Fruit fly (Drosophila melanogaster) whole organism, pupa: ENCODE data around the gene CG46465.

Experiments used
- CG10348 ChIP-seq: fragments of 200-800 bp; sonication (Bioruptor generic); IDR thresholded peaks from 2 replicates; pipeline ENCODE4 v1.3.6; 2022; ENCODE audit warnings: missing biosample characterization, missing genetic modification characterization
- CG12605 ChIP-seq: fragments of 200-800 bp; sonication (Bioruptor generic); IDR thresholded peaks from 2 replicates; pipeline ENCODE4 v1.3.6; 2022; ENCODE audit warnings: missing biosample characterization, missing genetic modification characterization
- CG13204 ChIP-seq: fragments of 200-800 bp; sonication (Bioruptor generic); optimal IDR thresholded peaks from 2 replicates; lab custom pipeline; 2018; ENCODE audit warnings: missing biosample characterization, mild to moderate bottlenecking, missing genetic modification characterization, moderate library complexity
- CG14655 ChIP-seq: fragments of 200-800 bp; sonication (Bioruptor generic); optimal IDR thresholded peaks from 3 replicates; lab custom pipeline; 2017; ENCODE audit warnings: mild to moderate bottlenecking, missing biosample characterization, missing genetic modification reagents, missing genetic modification characterization
- CG15710 ChIP-seq: fragments of 200-800 bp; sonication (Bioruptor generic); optimal IDR thresholded peaks from 2 replicates; lab custom pipeline; 2018; ENCODE audit warnings: missing biosample characterization, mild to moderate bottlenecking, missing genetic modification characterization, moderate library complexity
- CG17806 ChIP-seq: fragments of 200-800 bp; sonication (Bioruptor generic); optimal IDR thresholded peaks from 2 replicates; lab custom pipeline; 2018; ENCODE audit warnings: missing biosample characterization, mild to moderate bottlenecking, missing genetic modification characterization, moderate library complexity
- CG32121 ChIP-seq: fragments of 200-800 bp; sonication (Bioruptor generic); IDR thresholded peaks from 2 replicates; pipeline ENCODE4 v1.3.6; 2022; ENCODE audit warnings: missing biosample characterization, missing genetic modification characterization
- CG34367 ChIP-seq: fragments of 200-800 bp; sonication (Bioruptor generic); optimal IDR thresholded peaks from 2 replicates; lab custom pipeline; 2018; ENCODE audit warnings: missing biosample characterization, mild to moderate bottlenecking, missing genetic modification characterization
- CG4496 ChIP-seq: fragments of 200-800 bp; sonication (Bioruptor generic); IDR thresholded peaks from 3 replicates; pipeline ENCODE4 v1.3.6; 2022; ENCODE audit warnings: missing biosample characterization, missing genetic modification characterization
- CG8159 ChIP-seq: fragments of 200-800 bp; sonication (Bioruptor generic); optimal IDR thresholded peaks from 3 replicates; lab custom pipeline; 2018; ENCODE audit warnings: missing biosample characterization, mild to moderate bottlenecking, missing genetic modification characterization, moderate library complexity
- CG8301 ChIP-seq: fragments of 200-800 bp; sonication (Bioruptor generic); optimal IDR thresholded peaks from 2 replicates; lab custom pipeline; 2018; ENCODE audit warnings: missing biosample characterization, mild to moderate bottlenecking, missing genetic modification characterization
- CG9948 ChIP-seq: fragments of 200-800 bp; sonication (Bioruptor generic); optimal IDR thresholded peaks from 2 replicates; lab custom pipeline; 2018; ENCODE audit warnings: missing biosample characterization, mild to moderate bottlenecking, missing genetic modification characterization, moderate library complexity
- D1 ChIP-seq: fragments of 200-800 bp; sonication (Bioruptor generic); optimal IDR thresholded peaks from 2 replicates; lab custom pipeline; 2018; ENCODE audit warnings: missing biosample characterization, mild to moderate bottlenecking, missing genetic modification characterization, moderate library complexity
- EcR ChIP-seq: fragments of 200-800 bp; sonication (Bioruptor generic); optimal IDR thresholded peaks from 3 replicates; lab custom pipeline; 2019; ENCODE audit warnings: missing biosample characterization, missing genetic modification characterization, mild to moderate bottlenecking, moderate library complexity, missing genetic modification reagents
- Ets98B ChIP-seq: fragments of 200-800 bp; sonication (Bioruptor generic); IDR thresholded peaks from 2 replicates; pipeline ENCODE4 v1.3.6; 2022; ENCODE audit warnings: missing biosample characterization, missing genetic modification characterization
- Pif1A ChIP-seq: fragments of 200-800 bp; sonication (Bioruptor generic); optimal IDR thresholded peaks from 3 replicates; lab custom pipeline; 2016; ENCODE audit warnings: missing biosample characterization, missing genetic modification characterization
- Pif1B ChIP-seq: fragments of 200-800 bp; sonication (Bioruptor generic); optimal IDR thresholded peaks from 3 replicates; lab custom pipeline; 2016; ENCODE audit warnings: missing biosample characterization, missing genetic modification characterization
- Snoo ChIP-seq: fragments of 200-800 bp; sonication (Bioruptor generic); optimal IDR thresholded peaks from 3 replicates; lab custom pipeline; 2017; ENCODE audit warnings: missing biosample characterization, mild to moderate bottlenecking, missing genetic modification characterization, inconsistent platforms
- fd96Ca ChIP-seq: fragments of 200-800 bp; sonication (Bioruptor generic); IDR thresholded peaks from 3 replicates; pipeline ENCODE4 v1.3.6; 2022; ENCODE audit warnings: missing biosample characterization, missing genetic modification characterization
- gl ChIP-seq: fragments of 200-800 bp; sonication (Bioruptor generic); optimal IDR thresholded peaks from 2 replicates; lab custom pipeline; 2018; ENCODE audit warnings: missing biosample characterization, mild to moderate bottlenecking, missing genetic modification characterization
- rn ChIP-seq: fragments of 200-800 bp; sonication (Bioruptor generic); IDR thresholded peaks from 2 replicates; pipeline ENCODE4 v1.3.6; 2022; ENCODE audit warnings: missing biosample characterization, missing genetic modification characterization

The CG46465 gene

dm6 chr2L:19009130-19009529, 16.8 kb downstream of the CG46465 start, which contains the start of gene RpL30:
Gene RpL30, minus strand, starts transcription at chr2L:19009306.
- TF ChIP-seq CG34367 (peak; percentile 79), CG8159 (tag; lab: Kevin White, UChicago) (peak; percentile 66), D1 (tag; lab: Kevin White, UChicago) (no peak), CG14655 (peak; percentile 51), Pif1B (peak; percentile 63), CG15710 (tag; lab: Kevin White, UChicago) (peak; percentile 60), CG12605 (GFP tag; lab: Robert Waterston, UW) (peak; percentile 91), CG32121 (GFP tag; lab: Robert Waterston, UW) (peak; percentile 60; the same call in 1 of the 2 replicates), rn (peak; percentile 40; the same call in 1 of the 2 replicates), EcR (GFP tag; lab: Kevin White, UChicago) (peak; percentile 31), Snoo (tag; lab: Kevin White, UChicago) (peak; percentile 90), Pif1A (GFP tag; lab: Kevin White, UChicago) (peak; percentile 71), CG13204 (GFP tag; lab: Kevin White, UChicago) (peak; percentile 79), fd96Ca (GFP tag; lab: Robert Waterston, UW) (no peak; the same call in 2 of the 3 replicates), gl (peak; percentile 76), CG9948 (peak; percentile 31), CG8301 (tag; lab: Kevin White, UChicago) (peak; percentile 56), CG17806 (tag; lab: Kevin White, UChicago) (peak; percentile 44), Ets98B (peak; percentile 78), CG10348 (GFP tag; lab: Robert Waterston, UW) (no peak), CG4496 (GFP tag; lab: Robert Waterston, UW) (peak; percentile 83)

- no peak for TF ChIP-seq gl
- no peak for TF ChIP-seq CG34367
- TF ChIP-seq CG8301 (tag; lab: Kevin White, UChicago), result no peak
- TF ChIP-seq fd96Ca (GFP tag; lab: Robert Waterston, UW), result no peak
- no peak for TF ChIP-seq CG14655
- TF ChIP-seq EcR (GFP tag; lab: Kevin White, UChicago), result no peak
- TF ChIP-seq CG8159 (tag; lab: Kevin White, UChicago), result no peak
- TF ChIP-seq Pif1A (GFP tag; lab: Kevin White, UChicago), result no peak
- TF ChIP-seq CG10348 (GFP tag; lab: Robert Waterston, UW), result no peak
- TF ChIP-seq Pif1B, result no peak
- TF ChIP-seq CG15710 (tag; lab: Kevin White, UChicago), result no peak
- no peak for TF ChIP-seq Ets98B
- TF ChIP-seq Snoo (tag; lab: Kevin White, UChicago), result no peak
- TF ChIP-seq CG4496 (GFP tag; lab: Robert Waterston, UW), result no peak
- TF ChIP-seq CG12605 (GFP tag; lab: Robert Waterston, UW), result no peak
- TF ChIP-seq CG9948, result no peak
- no peak for TF ChIP-seq CG32121 (GFP tag; lab: Robert Waterston, UW)
- no peak for TF ChIP-seq rn
- TF ChIP-seq D1 (tag; lab: Kevin White, UChicago), result no peak
- TF ChIP-seq CG13204 (GFP tag; lab: Kevin White, UChicago), result no peak
Observed at dm6 chr2L:19010037-19010436, 17.7 kb downstream of the CG46465 start.

dm6 chr2L:19010566-19010965, 18.3 kb downstream of the CG46465 start, which contains the start of gene robl37BC:
Gene robl37BC, plus strand, starts transcription at chr2L:19010866.
- no peak for TF ChIP-seq CG9948
- TF ChIP-seq rn, result no peak
- TF ChIP-seq CG13204 (GFP tag; lab: Kevin White, UChicago), result no peak
- TF ChIP-seq CG14655, result no peak
- TF ChIP-seq D1 (tag; lab: Kevin White, UChicago), result no peak
- TF ChIP-seq CG32121 (GFP tag; lab: Robert Waterston, UW), result no peak
- TF ChIP-seq gl, result no peak
- TF ChIP-seq CG12605 (GFP tag; lab: Robert Waterston, UW), result no peak
- TF ChIP-seq CG4496 (GFP tag; lab: Robert Waterston, UW), result no peak
- TF ChIP-seq CG8159 (tag; lab: Kevin White, UChicago), result no peak
- no peak for TF ChIP-seq Pif1A (GFP tag; lab: Kevin White, UChicago)
- no peak for TF ChIP-seq Ets98B
- no peak for TF ChIP-seq CG8301 (tag; lab: Kevin White, UChicago)
- no peak for TF ChIP-seq CG34367
- TF ChIP-seq EcR (GFP tag; lab: Kevin White, UChicago), result no peak
- TF ChIP-seq CG17806 (tag; lab: Kevin White, UChicago), result no peak
- no peak for TF ChIP-seq Snoo (tag; lab: Kevin White, UChicago)
- no peak for TF ChIP-seq Pif1B
- TF ChIP-seq, all 21 proteins: peak for 0

- peak; percentile 75 for TF ChIP-seq CG34367
- peak; percentile 32; the same call in 1 of the 2 replicates for TF ChIP-seq CG10348 (GFP tag; lab: Robert Waterston, UW)
- TF ChIP-seq rn, result 0 out of 2 replicates have a peak, but pooled peaks have one; percentile 34
- peak; percentile 80 for TF ChIP-seq CG8159 (tag; lab: Kevin White, UChicago)
- peak; percentile 61 for TF ChIP-seq CG8301 (tag; lab: Kevin White, UChicago)
- TF ChIP-seq CG13204 (GFP tag; lab: Kevin White, UChicago), result peak; percentile 61
- TF ChIP-seq CG15710 (tag; lab: Kevin White, UChicago), result peak; percentile 76
- peak; percentile 69 for TF ChIP-seq CG14655
- no peak for TF ChIP-seq D1 (tag; lab: Kevin White, UChicago)
- TF ChIP-seq CG12605 (GFP tag; lab: Robert Waterston, UW), result peak; percentile 54; the same call in 1 of the 2 replicates
- TF ChIP-seq Pif1A (GFP tag; lab: Kevin White, UChicago), result peak; percentile 76
- peak; percentile 42 for TF ChIP-seq Pif1B
- peak; percentile 48 for TF ChIP-seq Snoo (tag; lab: Kevin White, UChicago)
- TF ChIP-seq Ets98B, result peak; percentile 62; the same call in 1 of the 2 replicates
- no peak for TF ChIP-seq EcR (GFP tag; lab: Kevin White, UChicago)
- peak; percentile 66 for TF ChIP-seq CG9948
- TF ChIP-seq CG17806 (tag; lab: Kevin White, UChicago), result peak; percentile 74
- TF ChIP-seq CG4496 (GFP tag; lab: Robert Waterston, UW), result peak; percentile 67; the same call in 2 of the 3 replicates
- TF ChIP-seq CG32121 (GFP tag; lab: Robert Waterston, UW), result peak; percentile 76
- TF ChIP-seq fd96Ca (GFP tag; lab: Robert Waterston, UW), result peak; percentile 81
- TF ChIP-seq gl, result peak; percentile 46
Observed at dm6 chr2L:19011895-19012645, 19.8 kb downstream of the CG46465 start.
